Fruit fly (Drosophila melanogaster): ENCODE results near the gene CG17726.
A peak's percentile ranks its signal among the peaks of the same experiment; 100 is the strongest.

Gene CG17726

DNA sequence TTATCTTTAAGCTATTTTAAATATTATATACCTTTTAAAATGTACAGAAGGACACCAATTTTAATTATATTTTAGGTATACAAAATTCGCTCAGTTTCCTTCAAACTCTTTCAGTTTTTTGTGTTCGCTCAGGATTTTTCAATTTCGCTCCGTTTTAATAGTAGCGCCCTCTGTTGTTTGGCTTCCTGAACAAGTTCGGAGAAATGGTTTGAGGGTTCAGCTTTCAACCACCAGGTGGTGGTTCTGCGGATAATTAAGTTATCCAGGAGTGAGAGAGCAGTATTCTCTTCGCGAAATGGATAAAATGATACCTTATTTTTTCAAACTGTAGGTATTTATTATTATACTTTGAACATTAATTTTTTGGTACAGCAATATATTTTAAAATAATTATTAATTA, 42.5 kb downstream of the CG17726 start (continued):
- TF ChIP-seq CG6813 (GFP tag; optimal IDR thresholded peaks at IDR 0.05) (peak; percentile 82), jumu (GFP tag; optimal IDR thresholded peaks at IDR 0.05) (peak; percentile 1), zen (tag; optimal IDR thresholded peaks at IDR 0.05) (peak; percentile 82), dmrt11E (tag; optimal IDR thresholded peaks at IDR 0.05) (peak; percentile 78), CG10979 (tag; optimal IDR thresholded peaks at IDR 0.05) (peak; percentile 83), repo (GFP tag; optimal IDR thresholded peaks at IDR 0.05) (peak; percentile 45), trem (tag; optimal IDR thresholded peaks at IDR 0.05) (peak; percentile 87), nom (GFP tag; optimal IDR thresholded peaks at IDR 0.05) (peak; percentile 24), CG5245 (GFP tag; optimal IDR thresholded peaks at IDR 0.05) (peak; percentile 84), Ssrp (tag; optimal IDR thresholded peaks at IDR 0.05) (no peak), CG16815 (GFP tag; optimal IDR thresholded peaks at IDR 0.05) (peak; percentile 37), YL-1 (GFP tag; optimal IDR thresholded peaks at IDR 0.05) (peak; percentile 29), CG32532 (GFP tag; IDR thresholded peaks at IDR 0.05) (peak; percentile 77; the same call in 1 of the 2 replicates), scrt (GFP tag; optimal IDR thresholded peaks at IDR 0.05) (peak; percentile 52), CG17186 (GFP tag; optimal IDR thresholded peaks at IDR 0.05) (peak; percentile 43), Meics (GFP tag; optimal IDR thresholded peaks at IDR 0.05) (peak; percentile 74), CG13424 (tag; optimal IDR thresholded peaks at IDR 0.05) (peak; percentile 74), CG12071 (GFP tag; optimal IDR thresholded peaks at IDR 0.05) (peak; percentile 82), phol (tag; optimal IDR thresholded peaks at IDR 0.05) (peak; percentile 48), CG18599 (GFP tag; optimal IDR thresholded peaks at IDR 0.05) (peak; percentile 65), CG15269 (tag; optimal IDR thresholded peaks at IDR 0.05) (no peak), CG6654 (GFP tag; optimal IDR thresholded peaks at IDR 0.05) (peak; percentile 71), CG3847 (GFP tag; IDR thresholded peaks at IDR 0.05) (no peak), CG17829 (tag; optimal IDR thresholded peaks at IDR 0.05) (peak; percentile 75), Fer2 (tag; optimal IDR thresholded peaks at IDR 0.05) (peak; percentile 45), MTF-1 (GFP tag; optimal IDR thresholded peaks at IDR 0.05; ENCODE audit: borderline replicate concordance) (peak; percentile 88), tgo (GFP tag; IDR thresholded peaks at IDR 0.05) (peak; percentile 29; the same call in 1 of the 3 replicates), ara (GFP tag; IDR thresholded peaks at IDR 0.05) (peak; percentile 77), CG9609 (GFP tag; optimal IDR thresholded peaks at IDR 0.05) (peak; percentile 37), CG4820 (GFP tag; optimal IDR thresholded peaks at IDR 0.05) (peak; percentile 72), salm (tag; optimal IDR thresholded peaks at IDR 0.05) (no peak), Ada2b (GFP tag; IDR thresholded peaks at IDR 0.05) (peak; percentile 56; the same call in 1 of the 2 replicates), CG10267 (tag; optimal IDR thresholded peaks at IDR 0.05) (peak; percentile 66), CG3163 (GFP tag; optimal IDR thresholded peaks at IDR 0.05) (peak; percentile 81), insv (GFP tag; optimal IDR thresholded peaks at IDR 0.05) (peak in 1 of 2 experiments; percentile 65), amos (GFP tag; IDR thresholded peaks at IDR 0.05; ENCODE audit: partially characterized antibody) (no peak), corto (GFP tag; optimal IDR thresholded peaks at IDR 0.05) (no peak), Chrac-16 (GFP tag; optimal IDR thresholded peaks at IDR 0.05) (peak; percentile 62), CG12155 (GFP tag; optimal IDR thresholded peaks at IDR 0.05) (no peak), CG9932 (GFP tag; IDR thresholded peaks at IDR 0.05) (no peak), fu2 (GFP tag; optimal IDR thresholded peaks at IDR 0.05) (no peak), Lpt (GFP tag; optimal IDR thresholded peaks at IDR 0.05) (peak; percentile 97), H2.0 (GFP tag; IDR thresholded peaks at IDR 0.05) (peak; percentile 18; the same call in 1 of the 2 replicates), CG12942 (GFP tag; optimal IDR thresholded peaks at IDR 0.05) (peak; percentile 6), CG34376 (GFP tag; optimal IDR thresholded peaks at IDR 0.05) (no peak), CG34224 (GFP tag; IDR thresholded peaks at IDR 0.05; ENCODE audit: partially characterized antibody) (no peak), grau (tag; optimal IDR thresholded peaks at IDR 0.05) (no peak), Spps (tag; optimal IDR thresholded peaks at IDR 0.05) (peak; percentile 52), Xbp1 (GFP tag; optimal IDR thresholded peaks at IDR 0.05) (peak; percentile 72), CG4707 (GFP tag; optimal IDR thresholded peaks at IDR 0.05) (peak; percentile 90)

Measured in whole organism, embryonic.